Fruit fly (Drosophila melanogaster): ENCODE data around the gene CG9837.

CG9837 gene

dm6 chr3R:8785451-8785850, 27.9 kb downstream of the CG9837 start:
- no peak for TF ChIP-seq N (GFP tag; optimal IDR thresholded peaks at IDR 0.05)
- TF ChIP-seq Dif (GFP tag; optimal IDR thresholded peaks at IDR 0.05; ENCODE audit: partially characterized antibody): peak; percentile 31
- TF ChIP-seq fru (GFP tag; optimal IDR thresholded peaks at IDR 0.05): no peak
- TF ChIP-seq pan (optimal IDR thresholded peaks at IDR 0.05): no peak
- TF ChIP-seq lola (GFP tag; optimal IDR thresholded peaks at IDR 0.05): no peak
- TF ChIP-seq Vsx2 (GFP tag; optimal IDR thresholded peaks at IDR 0.05; ENCODE audit: partially characterized antibody): peak; percentile 0
- no peak for TF ChIP-seq Myc (optimal IDR thresholded peaks at IDR 0.05)
- no peak for TF ChIP-seq ey (GFP tag; optimal IDR thresholded peaks at IDR 0.05)
- no peak for TF ChIP-seq HLH106 (tag; optimal IDR thresholded peaks at IDR 0.05)
- no peak for TF ChIP-seq sv (GFP tag; optimal IDR thresholded peaks at IDR 0.05)
- TF ChIP-seq dmrt93B (GFP tag; optimal IDR thresholded peaks at IDR 0.05): no peak
- TF ChIP-seq foxo (GFP tag; optimal IDR thresholded peaks at IDR 0.05): no peak
- TF ChIP-seq br (GFP tag; optimal IDR thresholded peaks at IDR 0.05): no peak
- no peak for TF ChIP-seq h (GFP tag; optimal IDR thresholded peaks at IDR 0.05)
- TF ChIP-seq Mio (GFP tag; optimal IDR thresholded peaks at IDR 0.05): no peak

DNA sequence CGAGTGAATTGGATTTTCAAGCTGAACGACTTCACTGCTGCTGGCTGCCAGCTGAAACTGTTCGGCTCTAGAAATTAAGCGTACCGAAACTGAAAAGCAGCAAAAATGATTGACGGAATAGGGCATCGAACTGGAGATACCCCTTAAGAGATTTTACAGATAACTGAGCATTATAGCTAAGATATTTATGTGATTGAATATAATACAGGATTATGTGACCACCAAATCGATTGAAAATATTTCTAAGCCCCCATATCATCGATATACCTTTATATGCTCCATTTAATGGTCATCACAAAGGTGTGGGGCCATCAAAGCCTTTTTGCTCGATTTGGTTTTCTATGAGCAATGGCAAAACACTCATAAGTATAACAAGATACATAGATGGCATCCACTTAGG, 28.6 kb downstream of the CG9837 start:
- TF ChIP-seq br (GFP tag; optimal IDR thresholded peaks at IDR 0.05): no peak
- no peak for TF ChIP-seq Rel (GFP tag; optimal IDR thresholded peaks at IDR 0.05)
- TF ChIP-seq Rel (tag; optimal IDR thresholded peaks at IDR 0.05): no peak
- no peak for TF ChIP-seq Jra (GFP tag; optimal IDR thresholded peaks at IDR 0.05)
- TF ChIP-seq Mio (GFP tag; optimal IDR thresholded peaks at IDR 0.05): no peak
- TF ChIP-seq lola (GFP tag; optimal IDR thresholded peaks at IDR 0.05): no peak
- TF ChIP-seq Abd-B (GFP tag; optimal IDR thresholded peaks at IDR 0.05): no peak
- TF ChIP-seq sage (GFP tag; optimal IDR thresholded peaks at IDR 0.05): no peak
- TF ChIP-seq Hr83 (GFP tag; optimal IDR thresholded peaks at IDR 0.05; ENCODE audit: poor library complexity, severe bottlenecking): no peak
- no peak for TF ChIP-seq brk (GFP tag; optimal IDR thresholded peaks at IDR 0.05)
- no peak for TF ChIP-seq rgr (GFP tag; optimal IDR thresholded peaks at IDR 0.05)
- TF ChIP-seq sv (GFP tag; optimal IDR thresholded peaks at IDR 0.05): no peak
- no peak for TF ChIP-seq HLH106 (tag; optimal IDR thresholded peaks at IDR 0.05)
- no peak for TF ChIP-seq OdsH (GFP tag; optimal IDR thresholded peaks at IDR 0.05)
- TF ChIP-seq dmrt93B (GFP tag; optimal IDR thresholded peaks at IDR 0.05): no peak
- TF ChIP-seq woc (GFP tag; optimal IDR thresholded peaks at IDR 0.05): no peak
- no peak for TF ChIP-seq GATAd (GFP tag; optimal IDR thresholded peaks at IDR 0.05)
- no peak for TF ChIP-seq CG9705 (GFP tag; optimal IDR thresholded peaks at IDR 0.05)
- TF ChIP-seq Dfd (GFP tag; optimal IDR thresholded peaks at IDR 0.05): no peak

DNA sequence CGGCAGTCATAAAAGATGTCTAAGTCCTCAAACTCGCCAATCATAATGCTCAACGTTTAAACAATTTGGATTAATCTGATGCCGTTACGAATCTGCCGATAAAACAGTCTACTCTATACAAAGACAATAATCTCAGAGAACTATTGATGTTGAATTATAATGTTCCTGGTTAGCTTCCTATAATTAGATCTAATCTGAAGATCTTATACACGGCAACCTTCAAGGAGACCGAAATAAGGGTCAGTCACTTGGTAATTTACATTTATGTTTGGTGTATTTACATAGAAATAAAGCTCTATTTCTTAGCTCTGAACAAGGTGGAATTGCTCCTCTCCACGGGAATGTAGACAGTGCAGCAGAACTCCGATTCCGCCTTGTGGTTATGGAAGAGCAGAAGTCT, 32.7 kb downstream of the CG9837 start, which contains the start of gene CG33189:
TSS of gene CG33189 (minus strand) at position 101 of the 400 bp plus-strand sequence.
- TF ChIP-seq Mio (GFP tag; optimal IDR thresholded peaks at IDR 0.05): no peak
- no peak for TF ChIP-seq lola (GFP tag; optimal IDR thresholded peaks at IDR 0.05)
- no peak for TF ChIP-seq CG9705 (GFP tag; optimal IDR thresholded peaks at IDR 0.05)
- TF ChIP-seq foxo (GFP tag; optimal IDR thresholded peaks at IDR 0.05): no peak
- TF ChIP-seq sage (GFP tag; optimal IDR thresholded peaks at IDR 0.05): no peak
- TF ChIP-seq psq (GFP tag; optimal IDR thresholded peaks at IDR 0.05): no peak

- TF ChIP-seq h (GFP tag; optimal IDR thresholded peaks at IDR 0.05) (no peak), lola (GFP tag; optimal IDR thresholded peaks at IDR 0.05) (no peak), foxo (GFP tag; optimal IDR thresholded peaks at IDR 0.05) (no peak), jim (GFP tag; optimal IDR thresholded peaks at IDR 0.05) (no peak), OdsH (GFP tag; optimal IDR thresholded peaks at IDR 0.05) (no peak), CrebA (GFP tag; optimal IDR thresholded peaks at IDR 0.05; ENCODE audit: borderline replicate concordance) (no peak), sage (GFP tag; optimal IDR thresholded peaks at IDR 0.05) (no peak), sv (GFP tag; optimal IDR thresholded peaks at IDR 0.05) (no peak)
Observed at dm6 chr3R:8779823-8780222, 33.6 kb downstream of the CG9837 start, which contains the start of gene CG33191. CG33191 (minus strand) TSS chr3R:8779923.

dm6 chr3R:8773135-8773534, 40.2 kb downstream of the CG9837 start, which contains the start of gene CG34301:
CG34301 (plus strand) TSS chr3R:8773435.
- TF ChIP-seq Hr83 (GFP tag; optimal IDR thresholded peaks at IDR 0.05; ENCODE audit: poor library complexity, severe bottlenecking): no peak

- TF ChIP-seq woc (GFP tag; optimal IDR thresholded peaks at IDR 0.05) (no peak), GATAd (GFP tag; optimal IDR thresholded peaks at IDR 0.05) (no peak), rgr (GFP tag; optimal IDR thresholded peaks at IDR 0.05) (no peak), fru (GFP tag; optimal IDR thresholded peaks at IDR 0.05) (no peak), ey (GFP tag; optimal IDR thresholded peaks at IDR 0.05) (no peak), pan (optimal IDR thresholded peaks at IDR 0.05) (no peak), sage (GFP tag; optimal IDR thresholded peaks at IDR 0.05) (no peak), dl (GFP tag; optimal IDR thresholded peaks at IDR 0.05; ENCODE audit: insufficient read depth in 1 of 2, partially characterized antibody in 2 of 2) (no peak)
Observed at dm6 chr3R:8772591-8772990, 40.8 kb downstream of the CG9837 start, which contains the start of gene CG13318. CG13318 (minus strand) TSS chr3R:8772691.

Measured in whole organism, wandering third instar larva.